Fruit fly (Drosophila melanogaster): ENCODE results near the gene nerfin-1.

nerfin-1 gene

dm6 chr3L:876656-877055 lies 32.3 kb upstream of the nerfin-1 start (continued):
- TF ChIP-seq lov (optimal IDR thresholded peaks at IDR 0.05) (no peak), lov (GFP tag; IDR thresholded peaks at IDR 0.05) (no peak), CG6272 (GFP tag; IDR thresholded peaks at IDR 0.05) (no peak), otp (GFP tag; IDR thresholded peaks at IDR 0.05) (no peak), CG7372 (GFP tag; IDR thresholded peaks at IDR 0.05) (no peak), corto (GFP tag; optimal IDR thresholded peaks at IDR 0.05) (no peak), Sry-β (GFP tag; optimal IDR thresholded peaks at IDR 0.05) (no peak), CG3838 (GFP tag; optimal IDR thresholded peaks at IDR 0.05) (no peak), CG4424 (GFP tag; optimal IDR thresholded peaks at IDR 0.05) (no peak), CG6791 (GFP tag; IDR thresholded peaks at IDR 0.05; ENCODE audit: partially characterized antibody) (no peak), CG12236 (GFP tag; optimal IDR thresholded peaks at IDR 0.05) (no peak), cg (GFP tag; optimal IDR thresholded peaks at IDR 0.05) (no peak), CG2712 (tag; optimal IDR thresholded peaks at IDR 0.05) (no peak), CG10979 (tag; optimal IDR thresholded peaks at IDR 0.05) (no peak), stc (GFP tag; IDR thresholded peaks at IDR 0.05) (0 out of 2 replicates have a peak, but pooled peaks have one; percentile 18), CG6254 (GFP tag; optimal IDR thresholded peaks at IDR 0.05) (no peak), CG15514 (GFP tag; optimal IDR thresholded peaks at IDR 0.05) (no peak), CG18599 (GFP tag; optimal IDR thresholded peaks at IDR 0.05) (peak; percentile 25), lab (GFP tag; optimal IDR thresholded peaks at IDR 0.05) (peak; percentile 62), Mrtf (GFP tag; IDR thresholded peaks at IDR 0.05) (no peak), CG8765 (GFP tag; IDR thresholded peaks at IDR 0.05) (no peak), CG6654 (GFP tag; optimal IDR thresholded peaks at IDR 0.05) (no peak), CG14965 (GFP tag; optimal IDR thresholded peaks at IDR 0.05; ENCODE audit: borderline replicate concordance) (no peak), Drgx (GFP tag; IDR thresholded peaks at IDR 0.05) (no peak), CG10366 (GFP tag; IDR thresholded peaks at IDR 0.05) (no peak), dysf (GFP tag; IDR thresholded peaks at IDR 0.05) (no peak), CrebB (tag; optimal IDR thresholded peaks at IDR 0.05) (no peak), CG11093 (GFP tag; IDR thresholded peaks at IDR 0.05) (no peak), Taf1 (GFP tag; IDR thresholded peaks at IDR 0.05) (no peak), Hand (GFP tag; optimal IDR thresholded peaks at IDR 0.05) (no peak), sug (tag; optimal IDR thresholded peaks at IDR 0.05) (peak; percentile 84), CG14710 (tag; optimal IDR thresholded peaks at IDR 0.05) (no peak), exex (tag; optimal IDR thresholded peaks at IDR 0.05) (peak; percentile 93), cas (GFP tag; IDR thresholded peaks at IDR 0.05) (no peak), CG10543 (GFP tag; optimal IDR thresholded peaks at IDR 0.05) (peak; percentile 16), en (GFP tag; optimal IDR thresholded peaks at IDR 0.05) (no peak)

- TF ChIP-seq Ets97D (GFP tag; optimal IDR thresholded peaks at IDR 0.05) = no peak
- peak; percentile 73; the same call in 3 of the 4 replicates for TF ChIP-seq chinmo (GFP tag; IDR thresholded peaks at IDR 0.05; ENCODE audit: partially characterized antibody)
- no peak for TF ChIP-seq lov (optimal IDR thresholded peaks at IDR 0.05)
- TF ChIP-seq lov (GFP tag; IDR thresholded peaks at IDR 0.05) = no peak
- TF ChIP-seq CG4328 (GFP tag; optimal IDR thresholded peaks at IDR 0.05) = no peak
- no peak for TF ChIP-seq grn (GFP tag; optimal IDR thresholded peaks at IDR 0.05)
- TF ChIP-seq pros (GFP tag; optimal IDR thresholded peaks at IDR 0.05) = no peak
- TF ChIP-seq Fer3 (tag; optimal IDR thresholded peaks at IDR 0.05) = no peak
- TF ChIP-seq ci (GFP tag; IDR thresholded peaks at IDR 0.05) = no peak
- no peak for TF ChIP-seq CG13296 (GFP tag; optimal IDR thresholded peaks at IDR 0.05)
- TF ChIP-seq tx (GFP tag; optimal IDR thresholded peaks at IDR 0.05) = no peak
- TF ChIP-seq ab (GFP tag; optimal IDR thresholded peaks at IDR 0.05) = no peak
- TF ChIP-seq btn (GFP tag; optimal IDR thresholded peaks at IDR 0.05) = no peak
- TF ChIP-seq Dbx (GFP tag; IDR thresholded peaks at IDR 0.05) = no peak
- no peak for TF ChIP-seq H15 (GFP tag; IDR thresholded peaks at IDR 0.05)
- no peak for TF ChIP-seq caup (GFP tag; optimal IDR thresholded peaks at IDR 0.05; ENCODE audit: severe bottlenecking)
- TF ChIP-seq CG33213 (GFP tag; optimal IDR thresholded peaks at IDR 0.05) = no peak
- 0 out of 3 replicates have a peak, but pooled peaks have one; percentile 16 for TF ChIP-seq zen2 (GFP tag; IDR thresholded peaks at IDR 0.05; ENCODE audit: partially characterized antibody)
- TF ChIP-seq Xbp1 (GFP tag; optimal IDR thresholded peaks at IDR 0.05) = no peak
- no peak for TF ChIP-seq exex (tag; optimal IDR thresholded peaks at IDR 0.05)
These were observed 28.1 kb upstream of the nerfin-1 start for dm6 chr3L:880851-881250.

Data from whole organism, embryonic.